Fruit fly (Drosophila melanogaster): ENCODE data around the gene SerRS-m.

The SerRS-m gene

dm6 chr3R:15342926-15343685 is 2.6 kb downstream of the SerRS-m start, which contains the start of gene Nagk (continued):
- TF ChIP-seq fkh (GFP tag; optimal IDR thresholded peaks at IDR 0.05) = peak; percentile 79
- peak; percentile 64 for TF ChIP-seq CG34406 (GFP tag; optimal IDR thresholded peaks at IDR 0.05)
- TF ChIP-seq Smox (GFP tag; optimal IDR thresholded peaks at IDR 0.05) = no peak
- peak; percentile 82 for TF ChIP-seq topi (GFP tag; optimal IDR thresholded peaks at IDR 0.05)
- TF ChIP-seq dac (GFP tag; optimal IDR thresholded peaks at IDR 0.05) = peak; percentile 33
- no peak for TF ChIP-seq CG10669 (GFP tag; optimal IDR thresholded peaks at IDR 0.05)
- no peak for TF ChIP-seq spab (GFP tag; optimal IDR thresholded peaks at IDR 0.05)
- no peak for TF ChIP-seq ss (GFP tag; optimal IDR thresholded peaks at IDR 0.05)
- TF ChIP-seq lz (GFP tag; optimal IDR thresholded peaks at IDR 0.05) = peak; percentile 81
- peak; percentile 72 for TF ChIP-seq Eip75B (GFP tag; optimal IDR thresholded peaks at IDR 0.05)
- TF ChIP-seq CG7368 (GFP tag; optimal IDR thresholded peaks at IDR 0.05) = peak; percentile 50
- peak; percentile 67 for TF ChIP-seq cyc (GFP tag; optimal IDR thresholded peaks at IDR 0.05)
- TF ChIP-seq Ets21C (GFP tag; optimal IDR thresholded peaks at IDR 0.05) = peak; percentile 55
- TF ChIP-seq eg (GFP tag; IDR thresholded peaks at IDR 0.05) = peak; percentile 24; the same call in 2 of the 3 replicates
- no peak for TF ChIP-seq Eip93F (GFP tag; optimal IDR thresholded peaks at IDR 0.05)

- no peak for TF ChIP-seq CG10669 (GFP tag; optimal IDR thresholded peaks at IDR 0.05)
- peak; percentile 92 for TF ChIP-seq Blimp-1 (GFP tag; optimal IDR thresholded peaks at IDR 0.05)
Measured at dm6 chr3R:15345198-15346017, 4.9 kb downstream of the SerRS-m start.

- no peak for TF ChIP-seq net (GFP tag; optimal IDR thresholded peaks at IDR 0.05)
- peak; percentile 91 for TF ChIP-seq dsx (GFP tag; optimal IDR thresholded peaks at IDR 0.05; ENCODE audit: poor library complexity, severe bottlenecking)
- peak; percentile 9 for TF ChIP-seq esn (GFP tag; optimal IDR thresholded peaks at IDR 0.05)
- TF ChIP-seq topi (GFP tag; optimal IDR thresholded peaks at IDR 0.05) = no peak
- TF ChIP-seq dac (GFP tag; optimal IDR thresholded peaks at IDR 0.05) = no peak
- no peak for TF ChIP-seq CG31627 (GFP tag; optimal IDR thresholded peaks at IDR 0.05)
- TF ChIP-seq achi (GFP tag; optimal IDR thresholded peaks at IDR 0.05) = no peak
Measured at dm6 chr3R:15346018-15346383, 5.5 kb downstream of the SerRS-m start, which contains the start of the genes Surf4 and CG31301. Surf4 (minus strand) TSS chr3R:15346176. CG31301 (plus strand) TSS chr3R:15346205.

dm6 chr3R:15347822-15348221 is 7.4 kb downstream of the SerRS-m start, which contains the start of the genes CG42726 and CG42727:
CG42726 (plus strand) TSS chr3R:15348048.
CG42727 (plus strand) TSS chr3R:15348048.
- peak; percentile 52 for TF ChIP-seq Sox14 (GFP tag; optimal IDR thresholded peaks at IDR 0.05)
- no peak for TF ChIP-seq Smox (GFP tag; optimal IDR thresholded peaks at IDR 0.05)
- TF ChIP-seq CG11762 (GFP tag; optimal IDR thresholded peaks at IDR 0.05; ENCODE audit: insufficient read depth) = peak; percentile 10
- TF ChIP-seq CG3919 (GFP tag; optimal IDR thresholded peaks at IDR 0.05) = no peak
- no peak for TF ChIP-seq Eip93F (GFP tag; optimal IDR thresholded peaks at IDR 0.05)
- TF ChIP-seq eg (GFP tag; IDR thresholded peaks at IDR 0.05) = peak; percentile 56; the same call in 1 of the 3 replicates
- TF ChIP-seq Sox102F (GFP tag; optimal IDR thresholded peaks at IDR 0.05) = no peak
- TF ChIP-seq pdm3 (GFP tag; optimal IDR thresholded peaks at IDR 0.05) = no peak
- TF ChIP-seq CG3032 (tag; optimal IDR thresholded peaks at IDR 0.05) = peak; percentile 52
- no peak for TF ChIP-seq CG1621 (tag; optimal IDR thresholded peaks at IDR 0.05)
- TF ChIP-seq Blimp-1 (GFP tag; optimal IDR thresholded peaks at IDR 0.05) = no peak
- TF ChIP-seq Ets21C (GFP tag; optimal IDR thresholded peaks at IDR 0.05) = no peak
- no peak for TF ChIP-seq Met (GFP tag; optimal IDR thresholded peaks at IDR 0.05)
- TF ChIP-seq Hr39 (GFP tag; optimal IDR thresholded peaks at IDR 0.05) = no peak
- peak; percentile 13 for TF ChIP-seq Sox15 (GFP tag; optimal IDR thresholded peaks at IDR 0.05)
- peak; percentile 22 for TF ChIP-seq CG8632 (GFP tag; optimal IDR thresholded peaks at IDR 0.05)
- TF ChIP-seq CG32006 (GFP tag; optimal IDR thresholded peaks at IDR 0.05) = no peak
- TF ChIP-seq CG7368 (GFP tag; optimal IDR thresholded peaks at IDR 0.05) = no peak
- TF ChIP-seq OdsH (GFP tag; optimal IDR thresholded peaks at IDR 0.05) = no peak
- no peak for TF ChIP-seq spab (GFP tag; optimal IDR thresholded peaks at IDR 0.05)
- TF ChIP-seq CG16779 (tag; optimal IDR thresholded peaks at IDR 0.05) = no peak
- no peak for TF ChIP-seq CG9139 (GFP tag; optimal IDR thresholded peaks at IDR 0.05)
- TF ChIP-seq esn (GFP tag; optimal IDR thresholded peaks at IDR 0.05) = peak; percentile 69
- peak; percentile 44 for TF ChIP-seq Ets96B (tag; optimal IDR thresholded peaks at IDR 0.05)
- peak; percentile 48 for TF ChIP-seq lz (GFP tag; optimal IDR thresholded peaks at IDR 0.05)
- no peak for TF ChIP-seq fd59A (GFP tag; optimal IDR thresholded peaks at IDR 0.05)
- TF ChIP-seq CG8119 (GFP tag; IDR thresholded peaks at IDR 0.05) = no peak
- TF ChIP-seq CG6792 (GFP tag; optimal IDR thresholded peaks at IDR 0.05) = peak; percentile 44
- peak; percentile 34 for TF ChIP-seq cyc (GFP tag; optimal IDR thresholded peaks at IDR 0.05)
- TF ChIP-seq CG15336 (GFP tag; IDR thresholded peaks at IDR 0.05) = no peak

Measured in whole organism, prepupa.